Worm (Caenorhabditis elegans): Measurements from ENCODE around the gene fbxa-65.
"Not testable (repeated sequence)": the region's sequence is repeated elsewhere in the genome, so short reads cannot be mapped to it uniquely, and the experiment has no call there.

The fbxa-65 gene

ce11 chrV:3367773-3368172, 21.5 kb upstream of the fbxa-65 start, which contains the start of gene C04E12.2:
Gene C04E12.2 (plus strand): TSS chrV:3368073.
- not testable (repeated sequence) for TF ChIP-seq scrt-1 (GFP tag; IDR thresholded peaks at IDR 0.05); tbx-11 (GFP tag; IDR thresholded peaks at IDR 0.05); ceh-36 (tag; optimal IDR thresholded peaks at IDR 0.05)

- TF ChIP-seq hmg-4 (GFP tag; optimal IDR thresholded peaks at IDR 0.05) (no peak), B0310.2 (tag; optimal IDR thresholded peaks at IDR 0.05) (no peak), ets-7 (tag; optimal IDR thresholded peaks at IDR 0.05) (no peak), sea-1 (GFP tag; conservative IDR thresholded peaks at IDR 0.05) (no peak), ceh-36 (tag; optimal IDR thresholded peaks at IDR 0.05) (no peak), aly-1 (tag; optimal IDR thresholded peaks at IDR 0.05) (no peak), hmbx-1 (tag; optimal IDR thresholded peaks at IDR 0.05) (no peak)
Measured at ce11 chrV:3362475-3362874, 16.2 kb upstream of the fbxa-65 start, which contains the start of gene C04E12.4. Gene C04E12.4 (plus strand): TSS chrV:3362775.

- TF ChIP-seq hmg-4 (GFP tag; optimal IDR thresholded peaks at IDR 0.05) (no peak), tbx-11 (GFP tag; IDR thresholded peaks at IDR 0.05) (no peak), flt-1 (GFP tag; IDR thresholded peaks at IDR 0.05) (no peak), ceh-13 (GFP tag; optimal IDR thresholded peaks at IDR 0.05) (no peak), B0310.2 (tag; optimal IDR thresholded peaks at IDR 0.05) (no peak), ama-1 (optimal IDR thresholded peaks at IDR 0.05) (no peak), scrt-1 (GFP tag; IDR thresholded peaks at IDR 0.05) (no peak), sea-1 (GFP tag; conservative IDR thresholded peaks at IDR 0.05) (no peak), F13C5.2 (tag; optimal IDR thresholded peaks at IDR 0.05) (no peak), hnd-1 (tag; optimal IDR thresholded peaks at IDR 0.05) (no peak), aly-1 (tag; optimal IDR thresholded peaks at IDR 0.05) (no peak), tra-4 (tag; optimal IDR thresholded peaks at IDR 0.05) (no peak), tbx-37 (GFP tag; conservative IDR thresholded peaks at IDR 0.05) (no peak), pes-1 (GFP tag; IDR thresholded peaks at IDR 0.05) (no peak), hmbx-1 (tag; optimal IDR thresholded peaks at IDR 0.05) (no peak), ceh-36 (tag; optimal IDR thresholded peaks at IDR 0.05) (no peak), ets-7 (tag; optimal IDR thresholded peaks at IDR 0.05) (no peak)
Measured at ce11 chrV:3361633-3362032, 15.3 kb upstream of the fbxa-65 start.

ce11 chrV:3358267-3358666, 12.0 kb upstream of the fbxa-65 start, which contains the start of gene C04E12.5:
Gene C04E12.5 (plus strand): TSS chrV:3358567.
- no peak for TF ChIP-seq hmbx-1 (tag; optimal IDR thresholded peaks at IDR 0.05)
- no peak for TF ChIP-seq scrt-1 (GFP tag; IDR thresholded peaks at IDR 0.05)
- no peak for TF ChIP-seq sea-1 (GFP tag; conservative IDR thresholded peaks at IDR 0.05)
- TF ChIP-seq ceh-36 (tag; optimal IDR thresholded peaks at IDR 0.05), result no peak
- TF ChIP-seq B0310.2 (tag; optimal IDR thresholded peaks at IDR 0.05), result no peak
- no peak for TF ChIP-seq ceh-13 (GFP tag; optimal IDR thresholded peaks at IDR 0.05)
- no peak for TF ChIP-seq aly-1 (tag; optimal IDR thresholded peaks at IDR 0.05)
- TF ChIP-seq tra-4 (tag; optimal IDR thresholded peaks at IDR 0.05), result no peak
- no peak for TF ChIP-seq pes-1 (GFP tag; IDR thresholded peaks at IDR 0.05)
- no peak for TF ChIP-seq tbx-37 (GFP tag; conservative IDR thresholded peaks at IDR 0.05)
- TF ChIP-seq F13C5.2 (tag; optimal IDR thresholded peaks at IDR 0.05), result no peak

ce11 chrV:3357106-3357505, 10.8 kb upstream of the fbxa-65 start, which contains the start of gene scrm-3:
Gene scrm-3 (minus strand): TSS chrV:3357206.
- no peak for TF ChIP-seq F13C5.2 (tag; optimal IDR thresholded peaks at IDR 0.05)
- TF ChIP-seq ama-1 (optimal IDR thresholded peaks at IDR 0.05), result no peak
- no peak for TF ChIP-seq tbx-37 (GFP tag; conservative IDR thresholded peaks at IDR 0.05)
- no peak for TF ChIP-seq ceh-36 (tag; optimal IDR thresholded peaks at IDR 0.05)
- TF ChIP-seq ets-7 (tag; optimal IDR thresholded peaks at IDR 0.05), result no peak
- TF ChIP-seq pes-1 (GFP tag; IDR thresholded peaks at IDR 0.05), result no peak
- no peak for TF ChIP-seq hnd-1 (tag; optimal IDR thresholded peaks at IDR 0.05)
- TF ChIP-seq tbx-11 (GFP tag; IDR thresholded peaks at IDR 0.05), result no peak
- no peak for TF ChIP-seq B0310.2 (tag; optimal IDR thresholded peaks at IDR 0.05)
- no peak for TF ChIP-seq flt-1 (GFP tag; IDR thresholded peaks at IDR 0.05)
- no peak for TF ChIP-seq scrt-1 (GFP tag; IDR thresholded peaks at IDR 0.05)
- no peak for TF ChIP-seq ceh-13 (GFP tag; optimal IDR thresholded peaks at IDR 0.05)
- no peak for TF ChIP-seq hmg-4 (GFP tag; optimal IDR thresholded peaks at IDR 0.05)
- TF ChIP-seq tra-4 (tag; optimal IDR thresholded peaks at IDR 0.05), result no peak
- no peak for TF ChIP-seq sea-1 (GFP tag; conservative IDR thresholded peaks at IDR 0.05)
- TF ChIP-seq hmbx-1 (tag; optimal IDR thresholded peaks at IDR 0.05), result no peak
- no peak for TF ChIP-seq aly-1 (tag; optimal IDR thresholded peaks at IDR 0.05)

ce11 chrV:3355544-3355943, 9.3 kb upstream of the fbxa-65 start:
- TF ChIP-seq flt-1 (GFP tag; IDR thresholded peaks at IDR 0.05) (no peak), tbx-11 (GFP tag; IDR thresholded peaks at IDR 0.05) (no peak), hmg-4 (GFP tag; optimal IDR thresholded peaks at IDR 0.05) (no peak), hnd-1 (tag; optimal IDR thresholded peaks at IDR 0.05) (no peak), ceh-13 (GFP tag; optimal IDR thresholded peaks at IDR 0.05) (no peak), tra-4 (tag; optimal IDR thresholded peaks at IDR 0.05) (no peak), aly-1 (tag; optimal IDR thresholded peaks at IDR 0.05) (no peak), ama-1 (optimal IDR thresholded peaks at IDR 0.05) (no peak), ceh-36 (tag; optimal IDR thresholded peaks at IDR 0.05) (no peak), pes-1 (GFP tag; IDR thresholded peaks at IDR 0.05) (no peak), tbx-37 (GFP tag; conservative IDR thresholded peaks at IDR 0.05) (no peak), scrt-1 (GFP tag; IDR thresholded peaks at IDR 0.05) (no peak), B0310.2 (tag; optimal IDR thresholded peaks at IDR 0.05) (no peak), F13C5.2 (tag; optimal IDR thresholded peaks at IDR 0.05) (no peak), hmbx-1 (tag; optimal IDR thresholded peaks at IDR 0.05) (no peak), sea-1 (GFP tag; conservative IDR thresholded peaks at IDR 0.05) (no peak), ets-7 (tag; optimal IDR thresholded peaks at IDR 0.05) (no peak)

ce11 chrV:3352925-3353324, 6.6 kb upstream of the fbxa-65 start, which contains the start of gene C17B7.12:
Gene C17B7.12 (plus strand): TSS chrV:3353225.
- no peak for TF ChIP-seq ceh-36 (tag; optimal IDR thresholded peaks at IDR 0.05)
- no peak for TF ChIP-seq aly-1 (tag; optimal IDR thresholded peaks at IDR 0.05)
- TF ChIP-seq pes-1 (GFP tag; IDR thresholded peaks at IDR 0.05), result no peak
- no peak for TF ChIP-seq ets-7 (tag; optimal IDR thresholded peaks at IDR 0.05)
- no peak for TF ChIP-seq tra-4 (tag; optimal IDR thresholded peaks at IDR 0.05)
- TF ChIP-seq hmbx-1 (tag; optimal IDR thresholded peaks at IDR 0.05), result no peak
- no peak for TF ChIP-seq hnd-1 (tag; optimal IDR thresholded peaks at IDR 0.05)
- TF ChIP-seq F13C5.2 (tag; optimal IDR thresholded peaks at IDR 0.05), result no peak
- no peak for TF ChIP-seq tbx-37 (GFP tag; conservative IDR thresholded peaks at IDR 0.05)
- TF ChIP-seq ama-1 (optimal IDR thresholded peaks at IDR 0.05), result no peak
- TF ChIP-seq scrt-1 (GFP tag; IDR thresholded peaks at IDR 0.05), result no peak
- no peak for TF ChIP-seq sea-1 (GFP tag; conservative IDR thresholded peaks at IDR 0.05)
- TF ChIP-seq hmg-4 (GFP tag; optimal IDR thresholded peaks at IDR 0.05), result no peak
